Worm (Caenorhabditis elegans): ENCODE data around the gene let-99.

- no peak for TF ChIP-seq nhr-84 (tag; optimal IDR thresholded peaks at IDR 0.05)
- TF ChIP-seq aly-2 (tag; optimal IDR thresholded peaks at IDR 0.05), result no peak
- no peak for TF ChIP-seq unc-130 (tag; optimal IDR thresholded peaks at IDR 0.05)
- TF ChIP-seq ztf-4 (tag; optimal IDR thresholded peaks at IDR 0.05), result no peak
- no peak for TF ChIP-seq ces-1 (GFP tag; optimal IDR thresholded peaks at IDR 0.05)
- TF ChIP-seq ets-5 (GFP tag; IDR thresholded peaks at IDR 0.05), result no peak
- TF ChIP-seq nhr-77 (tag; optimal IDR thresholded peaks at IDR 0.05), result no peak
- no peak for TF ChIP-seq skn-1 (tag; optimal IDR thresholded peaks at IDR 0.05)
- no peak for TF ChIP-seq nhr-90 (tag; optimal IDR thresholded peaks at IDR 0.05; ENCODE audit: poor library complexity)
Observed at ce11 chrIV:12618877-12619276, 51.2 kb downstream of the let-99 start.
